Fruit fly (Drosophila melanogaster) whole organism, embryonic: ENCODE measurements around the gene ClpX.

Experiments used
- CG1233 ChIP-seq: fragments of 200-800 bp; sonication (Bioruptor generic); optimal IDR thresholded peaks from 4 replicates; lab custom pipeline; 2018; ENCODE audit warnings: missing biosample characterization, mild to moderate bottlenecking, missing genetic modification characterization
- CG15011 ChIP-seq: fragments of 200-800 bp; sonication (Bioruptor generic); optimal IDR thresholded peaks from 3 replicates; lab custom pipeline; 2018; ENCODE audit warnings: missing biosample characterization, mild to moderate bottlenecking, missing genetic modification characterization
- CG16815 ChIP-seq: fragments of 200-800 bp; sonication (Bioruptor generic); optimal IDR thresholded peaks from 3 replicates; lab custom pipeline; 2017; ENCODE audit warnings: missing biosample characterization, mild to moderate bottlenecking, missing genetic modification characterization
- CG17186 ChIP-seq: fragments of 200-800 bp; sonication (Bioruptor generic); optimal IDR thresholded peaks from 3 replicates; lab custom pipeline; 2017; ENCODE audit warnings: missing biosample characterization, missing genetic modification reagents, missing genetic modification characterization
- CG18764 ChIP-seq: fragments of 200-800 bp; sonication (Bioruptor generic); optimal IDR thresholded peaks from 3 replicates; lab custom pipeline; 2016; ENCODE audit warnings: missing biosample characterization, missing genetic modification characterization
- CG4360 ChIP-seq: fragments of 200-800 bp; sonication (Bioruptor generic); IDR thresholded peaks from 2 replicates; pipeline ENCODE4 v1.3.6; 2022; ENCODE audit warnings: missing biosample characterization, missing genetic modification characterization
- Dp ChIP-seq: fragments of 200-800 bp; sonication (Bioruptor generic); optimal IDR thresholded peaks from 2 replicates; lab custom pipeline; 2018; ENCODE audit warnings: missing biosample characterization, mild to moderate bottlenecking, missing genetic modification characterization, moderate library complexity
- Kr ChIP-seq: fragments of 200-800 bp; sonication (Bioruptor generic); optimal IDR thresholded peaks from 2 replicates; lab custom pipeline; 2017; ENCODE audit warnings: missing biosample characterization, mild to moderate bottlenecking, missing genetic modification characterization
- fd64A ChIP-seq: fragments of 200-800 bp; sonication (Bioruptor generic); optimal IDR thresholded peaks from 3 replicates; lab custom pipeline; 2018; ENCODE audit warnings: missing biosample characterization, mild to moderate bottlenecking, missing genetic modification characterization
- gce ChIP-seq: fragments of 200-800 bp; sonication (Bioruptor generic); IDR thresholded peaks from 3 replicates; pipeline ENCODE4 v1.3.6; 2022; ENCODE audit warnings: missing biosample characterization, missing genetic modification characterization
- gsb-n ChIP-seq: fragments of 200-800 bp; sonication (Bioruptor generic); optimal IDR thresholded peaks from 3 replicates; lab custom pipeline; 2018; ENCODE audit warnings: missing biosample characterization, mild to moderate bottlenecking, missing genetic modification characterization
- lola ChIP-seq, 3 experiments: fragments of >200 bp in 2 of 3; fragments of 200-800 bp in 1 of 3; sonication (Bioruptor generic) in 1 of 3; optimal IDR thresholded peaks; 2 replicates each; lab custom pipeline; 2017 to 2019; ENCODE audit warnings: missing biosample characterization in 3 of 3, missing genetic modification characterization in 3 of 3, mild to moderate bottlenecking in 1 of 3, moderate library complexity in 1 of 3
- sd ChIP-seq: fragments of 200-800 bp; sonication (Bioruptor generic); optimal IDR thresholded peaks from 3 replicates; lab custom pipeline; 2018; ENCODE audit warnings: missing biosample characterization, mild to moderate bottlenecking, missing genetic modification characterization, moderate library complexity

dm6 chr3R:19942312-19942711 lies 38.8 kb upstream of the ClpX start, which contains the start of gene CG46042:
- TF ChIP-seq sd (tag; lab: Kevin White, UChicago), result no peak
- no peak for TF ChIP-seq CG18764 (GFP tag; lab: Kevin White, UChicago)
- no peak for TF ChIP-seq CG15011 (GFP tag; lab: Kevin White, UChicago)
- no peak for TF ChIP-seq Dp (GFP tag; lab: Kevin White, UChicago)
- no peak for TF ChIP-seq Kr
- TF ChIP-seq gce (GFP tag; lab: Robert Waterston, UW), result no peak
- TF ChIP-seq CG17186 (GFP tag; lab: Kevin White, UChicago), result no peak
- no peak for TF ChIP-seq CG16815 (GFP tag; lab: Kevin White, UChicago)
- TF ChIP-seq gsb-n (tag; lab: Kevin White, UChicago), result no peak
- TF ChIP-seq fd64A, result no peak
- TF ChIP-seq lola (GFP tag; optimal IDR thresholded peaks at IDR 0.05; lab: Kevin White, UChicago), result no peak
- no peak for TF ChIP-seq CG4360 (GFP tag; lab: Robert Waterston, UW)
- TF ChIP-seq CG1233, result no peak
